Fruit fly (Drosophila melanogaster): ENCODE data around the gene ChT.

ChT gene

dm6 chr3R:18663525-18663924, 16.9 kb upstream of the ChT start, which contains the start of the genes Cpsf73 and Gos28:
Gene Cpsf73 (minus strand): TSS chr3R:18663552.
Gene Gos28 (plus strand): TSS chr3R:18663738.
- TF ChIP-seq NfI (GFP tag; optimal IDR thresholded peaks at IDR 0.05) (peak; percentile 6), CG13287 (GFP tag; IDR thresholded peaks at IDR 0.05; ENCODE audit: partially characterized antibody) (peak; percentile 73), inv (GFP tag; IDR thresholded peaks at IDR 0.05; ENCODE audit: partially characterized antibody) (peak; percentile 42; the same call in 1 of the 2 replicates), pnt (GFP tag; optimal IDR thresholded peaks at IDR 0.05) (peak; percentile 5), danr (GFP tag; IDR thresholded peaks at IDR 0.05) (no peak), Ets97D (GFP tag; optimal IDR thresholded peaks at IDR 0.05) (peak; percentile 36), CG16813 (GFP tag; IDR thresholded peaks at IDR 0.05; ENCODE audit: partially characterized antibody) (peak; percentile 50), CG14014 (GFP tag; IDR thresholded peaks at IDR 0.05) (0 out of 2 replicates have a peak, but pooled peaks have one; percentile 33), Camta (GFP tag; optimal IDR thresholded peaks at IDR 0.05) (peak; percentile 14), CG10209 (GFP tag; optimal IDR thresholded peaks at IDR 0.05) (no peak), CG12659 (GFP tag; optimal IDR thresholded peaks at IDR 0.05) (peak; percentile 61), gfzf (GFP tag; optimal IDR thresholded peaks at IDR 0.05) (peak; percentile 91), stwl (tag; optimal IDR thresholded peaks at IDR 0.05) (peak; percentile 75), CG10543 (GFP tag; optimal IDR thresholded peaks at IDR 0.05) (no peak), tll (GFP tag; optimal IDR thresholded peaks at IDR 0.05) (peak in 1 of 2 experiments; percentile 74), CG17802 (tag; optimal IDR thresholded peaks at IDR 0.05) (peak; percentile 98), CG7786 (GFP tag; optimal IDR thresholded peaks at IDR 0.05) (peak; percentile 3), trh (GFP tag; optimal IDR thresholded peaks at IDR 0.05) (no peak), CG11504 (tag; optimal IDR thresholded peaks at IDR 0.05) (peak; percentile 67), Fer3 (tag; optimal IDR thresholded peaks at IDR 0.05) (no peak), CG2120 (GFP tag; optimal IDR thresholded peaks at IDR 0.05) (peak; percentile 37), Lhr (GFP tag; optimal IDR thresholded peaks at IDR 0.05) (peak; percentile 22), Sin3A (optimal IDR thresholded peaks at IDR 0.05) (peak; percentile 90), Aef1 (GFP tag; IDR thresholded peaks at IDR 0.05) (no peak), Mes4 (GFP tag; optimal IDR thresholded peaks at IDR 0.05) (peak; percentile 14), ERR (GFP tag; optimal IDR thresholded peaks at IDR 0.05) (peak; percentile 4), p53 (GFP tag; optimal IDR thresholded peaks at IDR 0.05) (no peak), BEAF-32 (GFP tag; optimal IDR thresholded peaks at IDR 0.05) (peak; percentile 61), CG2889 (GFP tag; IDR thresholded peaks at IDR 0.05) (no peak), Dll (GFP tag; IDR thresholded peaks at IDR 0.05; ENCODE audit: partially characterized antibody) (peak; percentile 60; the same call in 1 of the 4 replicates), Side (GFP tag; optimal IDR thresholded peaks at IDR 0.05) (no peak), CG7357 (GFP tag; IDR thresholded peaks at IDR 0.05) (0 out of 3 replicates have a peak, but pooled peaks have one; percentile 26), trem (tag; optimal IDR thresholded peaks at IDR 0.05) (peak; percentile 58), Doc3 (GFP tag; IDR thresholded peaks at IDR 0.05; ENCODE audit: partially characterized antibody) (0 out of 3 replicates have a peak, but pooled peaks have one; percentile 37), CG30403 (GFP tag; optimal IDR thresholded peaks at IDR 0.05) (peak; percentile 37), CG7271 (tag; optimal IDR thresholded peaks at IDR 0.05) (peak; percentile 1), dm (GFP tag; optimal IDR thresholded peaks at IDR 0.05) (peak; percentile 25), CoRest (tag; optimal IDR thresholded peaks at IDR 0.05) (peak; percentile 33), Elba2 (GFP tag; optimal IDR thresholded peaks at IDR 0.05) (peak; percentile 78), so (GFP tag; IDR thresholded peaks at IDR 0.05) (no peak), CG9797 (GFP tag; optimal IDR thresholded peaks at IDR 0.05) (peak; percentile 85), CG2712 (tag; optimal IDR thresholded peaks at IDR 0.05) (peak; percentile 52), CG12236 (GFP tag; optimal IDR thresholded peaks at IDR 0.05) (no peak), Nf-YC (tag; optimal IDR thresholded peaks at IDR 0.05) (peak; percentile 19), Bgb (GFP tag; IDR thresholded peaks at IDR 0.05; ENCODE audit: partially characterized antibody) (peak; percentile 15; the same call in 1 of the 2 replicates), YL-1 (GFP tag; optimal IDR thresholded peaks at IDR 0.05) (peak; percentile 77), CG8388 (GFP tag; optimal IDR thresholded peaks at IDR 0.05) (peak; percentile 25), prd (optimal IDR thresholded peaks at IDR 0.05) (no peak), prd (GFP tag; IDR thresholded peaks at IDR 0.05) (peak; percentile 25; the same call in 1 of the 3 replicates), bcd (GFP tag; optimal IDR thresholded peaks at IDR 0.05) (no peak)
